Fruit fly (Drosophila melanogaster) whole organism, embryonic: ENCODE measurements around the gene Ada1-1.
A peak's percentile ranks its signal among the peaks of the same experiment; 100 is the strongest.

Source experiments
- ATbp ChIP-seq: fragments of 200-800 bp; sonication (Bioruptor generic); optimal IDR thresholded peaks from 2 replicates; lab custom pipeline; 2017; ENCODE audit warnings: missing biosample characterization, mild to moderate bottlenecking, missing genetic modification characterization, missing genetic modification reagents
- Asciz ChIP-seq: fragments of 200-800 bp; sonication (Bioruptor generic); optimal IDR thresholded peaks from 2 replicates; lab custom pipeline; 2017; ENCODE audit warnings: missing biosample characterization, mild to moderate bottlenecking, missing genetic modification characterization, missing genetic modification reagents
- CG10321 ChIP-seq: fragments of 200-800 bp; sonication (Bioruptor generic); IDR thresholded peaks from 2 replicates; pipeline ENCODE4 v1.3.6; 2022; ENCODE audit warnings: missing biosample characterization, missing genetic modification characterization
- CG10565 ChIP-seq: fragments of 200-800 bp; sonication (Bioruptor generic); optimal IDR thresholded peaks from 3 replicates; lab custom pipeline; 2016; ENCODE audit warnings: missing biosample characterization, mild to moderate bottlenecking, missing genetic modification characterization
- CG10654 ChIP-seq: fragments of 200-800 bp; sonication (Bioruptor generic); optimal IDR thresholded peaks from 2 replicates; lab custom pipeline; 2016; ENCODE audit warnings: missing biosample characterization, missing genetic modification characterization
- CG11560 ChIP-seq: fragments of 200-800 bp; sonication (Bioruptor generic); IDR thresholded peaks from 3 replicates; pipeline ENCODE4 v1.3.6; 2022; ENCODE audit warnings: missing biosample characterization, missing genetic modification characterization
- CG12236 ChIP-seq: fragments of 200-800 bp; sonication (Bioruptor generic); optimal IDR thresholded peaks from 2 replicates; lab custom pipeline; 2016; ENCODE audit warnings: missing biosample characterization, missing genetic modification characterization
- CG12299 ChIP-seq: fragments of 200-800 bp; sonication (Bioruptor generic); optimal IDR thresholded peaks from 2 replicates; lab custom pipeline; 2018; ENCODE audit warnings: missing biosample characterization, mild to moderate bottlenecking, missing genetic modification characterization
- CG12769 ChIP-seq: fragments of 200-800 bp; sonication (Bioruptor generic); optimal IDR thresholded peaks from 2 replicates; lab custom pipeline; 2019; ENCODE audit warnings: missing biosample characterization, mild to moderate bottlenecking, missing genetic modification characterization, moderate library complexity
- CG15011 ChIP-seq: fragments of 200-800 bp; sonication (Bioruptor generic); optimal IDR thresholded peaks from 3 replicates; lab custom pipeline; 2018; ENCODE audit warnings: missing biosample characterization, mild to moderate bottlenecking, missing genetic modification characterization
- CG16813 ChIP-seq: fragments of 200-800 bp; sonication (Bioruptor generic); IDR thresholded peaks from 3 replicates; pipeline ENCODE4 v1.3.6; 2022; ENCODE audit warnings: missing biosample characterization, missing genetic modification characterization; ENCODE audit not compliant: partially characterized antibody
- CG2678 ChIP-seq: fragments of 200-800 bp; sonication (Bioruptor generic); optimal IDR thresholded peaks from 3 replicates; lab custom pipeline; 2019; ENCODE audit warnings: missing biosample characterization, mild to moderate bottlenecking, missing genetic modification characterization, moderate library complexity
- CG3726 ChIP-seq: fragments of 200-800 bp; sonication (Bioruptor generic); IDR thresholded peaks from 3 replicates; pipeline ENCODE4, ENCODE4 v1.3.6; 2022; ENCODE audit warnings: missing biosample characterization, missing genetic modification characterization
- CG4730 ChIP-seq: fragments of 200-800 bp; sonication (Bioruptor generic); IDR thresholded peaks from 2 replicates; pipeline ENCODE4 v1.3.6; 2022; ENCODE audit warnings: missing biosample characterization, missing genetic modification characterization
- CG6254 ChIP-seq: fragments of 200-800 bp; sonication (Bioruptor generic); optimal IDR thresholded peaks from 3 replicates; lab custom pipeline; 2017; ENCODE audit warnings: mild to moderate bottlenecking, missing biosample characterization, missing genetic modification reagents, missing genetic modification characterization
- CG7556 ChIP-seq: fragments of 200-800 bp; sonication (Bioruptor generic); optimal IDR thresholded peaks from 2 replicates; lab custom pipeline; 2017; ENCODE audit warnings: missing biosample characterization, mild to moderate bottlenecking, missing genetic modification characterization
- CG8478 ChIP-seq: fragments of >200 bp; optimal IDR thresholded peaks from 2 replicates; lab custom pipeline; 2018
- Camta ChIP-seq: fragments of 200-800 bp; sonication (Bioruptor generic); optimal IDR thresholded peaks from 2 replicates; lab custom pipeline; 2016; ENCODE audit warnings: missing biosample characterization, missing genetic modification characterization
- Drgx ChIP-seq: fragments of 200-800 bp; sonication (Bioruptor generic); IDR thresholded peaks from 2 replicates; pipeline ENCODE4 v1.3.6; 2022; ENCODE audit warnings: missing biosample characterization, missing genetic modification characterization
- E2f1 ChIP-seq: fragments of 200-800 bp; sonication (Bioruptor generic); IDR thresholded peaks from 2 replicates; pipeline ENCODE4 v1.3.6; 2022; ENCODE audit warnings: missing biosample characterization, missing genetic modification characterization
- E2f2 ChIP-seq: fragments of 200-800 bp; sonication (Bioruptor generic); IDR thresholded peaks from 2 replicates; pipeline ENCODE4 v1.3.6; 2022; ENCODE audit warnings: missing biosample characterization, missing genetic modification characterization
- Fer1 ChIP-seq: fragments of 200-800 bp; sonication (Bioruptor generic); optimal IDR thresholded peaks from 2 replicates; lab custom pipeline; 2017; ENCODE audit warnings: missing biosample characterization, mild to moderate bottlenecking, missing genetic modification characterization
- H2.0 ChIP-seq: fragments of 200-800 bp; sonication (Bioruptor generic); IDR thresholded peaks from 2 replicates; pipeline ENCODE4 v1.3.6; 2022; ENCODE audit warnings: missing biosample characterization, missing genetic modification characterization
- Hey ChIP-seq: fragments of 200-800 bp; sonication (Bioruptor generic); optimal IDR thresholded peaks from 3 replicates; lab custom pipeline; 2018; ENCODE audit warnings: missing biosample characterization, mild to moderate bottlenecking, missing genetic modification characterization
- Hmx ChIP-seq: fragments of 200-800 bp; sonication (Bioruptor generic); optimal IDR thresholded peaks from 2 replicates; lab custom pipeline; 2016; ENCODE audit warnings: missing biosample characterization, missing genetic modification characterization
- Hr39 ChIP-seq: fragments of >200 bp; optimal IDR thresholded peaks from 2 replicates; lab custom pipeline; 2017
- Sry-δ ChIP-seq: fragments of 200-800 bp; sonication (Bioruptor generic); optimal IDR thresholded peaks from 2 replicates; lab custom pipeline; 2016; ENCODE audit warnings: missing biosample characterization, missing genetic modification characterization
- Tbp ChIP-seq: fragments of >200 bp; optimal IDR thresholded peaks from 2 replicates; lab custom pipeline; 2018; ENCODE audit warnings: missing biosample characterization, missing genetic modification characterization
- abd-A ChIP-seq: fragments of 200-800 bp; sonication (Bioruptor generic); optimal IDR thresholded peaks from 3 replicates; lab custom pipeline; 2019; ENCODE audit warnings: missing biosample characterization, mild to moderate bottlenecking, missing genetic modification characterization, moderate library complexity
- ap ChIP-seq: fragments of 200-800 bp; sonication (Bioruptor generic); IDR thresholded peaks from 2 replicates; pipeline ENCODE4 v1.3.6; 2022; ENCODE audit warnings: missing biosample characterization, missing genetic modification characterization
- ara ChIP-seq: fragments of 200-800 bp; sonication (Bioruptor generic); IDR thresholded peaks from 2 replicates; pipeline ENCODE4 v1.3.6; 2022; ENCODE audit warnings: missing biosample characterization, missing genetic modification characterization
- ash1 ChIP-seq: fragments of 200-800 bp; sonication (Bioruptor generic); optimal IDR thresholded peaks from 2 replicates; lab custom pipeline; 2018; ENCODE audit warnings: missing biosample characterization, mild to moderate bottlenecking, missing genetic modification characterization
- az2 ChIP-seq: fragments of 200-800 bp; sonication (Bioruptor generic); optimal IDR thresholded peaks from 3 replicates; lab custom pipeline; 2016; ENCODE audit warnings: missing biosample characterization, missing genetic modification characterization
- bigmax ChIP-seq: fragments of 200-800 bp; sonication (Bioruptor generic); optimal IDR thresholded peaks from 2 replicates; lab custom pipeline; 2018; ENCODE audit warnings: missing biosample characterization, mild to moderate bottlenecking, missing genetic modification characterization
- bowl ChIP-seq: fragments of 200-800 bp; sonication (Bioruptor generic); IDR thresholded peaks from 2 replicates; pipeline ENCODE4 v1.3.6; 2022; ENCODE audit warnings: missing biosample characterization, missing genetic modification characterization
- disco-r ChIP-seq: fragments of 200-800 bp; sonication (Bioruptor generic); optimal IDR thresholded peaks from 2 replicates; lab custom pipeline; 2016; ENCODE audit warnings: missing biosample characterization, missing genetic modification characterization
- dmrt99B ChIP-seq: fragments of 200-800 bp; sonication (Bioruptor generic); optimal IDR thresholded peaks from 2 replicates; lab custom pipeline; 2018; ENCODE audit warnings: missing biosample characterization, mild to moderate bottlenecking, missing genetic modification characterization, moderate library complexity
- esg ChIP-seq: fragments of 200-800 bp; sonication (Bioruptor generic); conservative IDR thresholded peaks from 2 replicates; pipeline ENCODE4 v1.3.6; 2022; ENCODE audit warnings: missing biosample characterization, missing genetic modification characterization
- ewg ChIP-seq: fragments of 200-800 bp; sonication (Bioruptor generic); optimal IDR thresholded peaks from 3 replicates; lab custom pipeline; 2017; ENCODE audit warnings: mild to moderate bottlenecking, missing biosample characterization, missing genetic modification reagents, missing genetic modification characterization
- gcm2 ChIP-seq: fragments of 200-800 bp; sonication (Bioruptor generic); optimal IDR thresholded peaks from 2 replicates; lab custom pipeline; 2016; ENCODE audit warnings: missing biosample characterization, missing genetic modification characterization
- jigr1 ChIP-seq: fragments of 200-800 bp; sonication (Bioruptor generic); IDR thresholded peaks from 3 replicates; pipeline ENCODE4 v1.3.6; 2022; ENCODE audit warnings: missing biosample characterization, missing genetic modification characterization
- kah ChIP-seq: fragments of 200-800 bp; sonication (Bioruptor generic); optimal IDR thresholded peaks from 2 replicates; lab custom pipeline; 2018; ENCODE audit warnings: missing biosample characterization, mild to moderate bottlenecking, missing genetic modification characterization
- lab ChIP-seq: fragments of 200-800 bp; sonication (Bioruptor generic); optimal IDR thresholded peaks from 3 replicates; lab custom pipeline; 2017; ENCODE audit warnings: missing biosample characterization, missing genetic modification characterization, mild to moderate bottlenecking, moderate library complexity, missing genetic modification reagents
- nerfin-1 ChIP-seq: fragments of 200-800 bp; sonication (Bioruptor generic); optimal IDR thresholded peaks from 3 replicates; lab custom pipeline; 2019; ENCODE audit warnings: missing biosample characterization, mild to moderate bottlenecking, missing genetic modification characterization, moderate library complexity
- nerfin-2 ChIP-seq: fragments of 200-800 bp; sonication (Bioruptor generic); IDR thresholded peaks from 2 replicates; pipeline ENCODE4 v1.3.6; 2022; ENCODE audit warnings: missing biosample characterization, missing genetic modification characterization; ENCODE audit not compliant: partially characterized antibody
- otp ChIP-seq: fragments of 200-800 bp; sonication (Bioruptor generic); IDR thresholded peaks from 3 replicates; pipeline ENCODE4, ENCODE4 v1.3.6; 2022; ENCODE audit warnings: missing biosample characterization, missing genetic modification characterization
- peb ChIP-seq: fragments of 200-800 bp; sonication (Bioruptor generic); IDR thresholded peaks from 2 replicates; pipeline ENCODE4 v1.3.6; 2022; ENCODE audit warnings: missing biosample characterization, missing genetic modification characterization
- sim ChIP-seq: fragments of 200-800 bp; sonication (Bioruptor generic); IDR thresholded peaks from 2 replicates; pipeline ENCODE4 v1.3.6; 2022; ENCODE audit warnings: missing biosample characterization, missing genetic modification characterization
- sima ChIP-seq: fragments of 200-800 bp; sonication (Bioruptor generic); optimal IDR thresholded peaks from 2 replicates; lab custom pipeline; 2016; ENCODE audit warnings: missing biosample characterization, missing genetic modification characterization
- ssp ChIP-seq: fragments of 200-800 bp; sonication (Bioruptor generic); IDR thresholded peaks from 2 replicates; pipeline ENCODE4 v1.3.6; 2022; ENCODE audit warnings: missing biosample characterization, missing genetic modification characterization
- tio ChIP-seq: fragments of 200-800 bp; sonication (Bioruptor generic); optimal IDR thresholded peaks from 2 replicates; lab custom pipeline; 2017; ENCODE audit warnings: missing biosample characterization, missing genetic modification characterization, inconsistent platforms
- usp ChIP-seq: fragments of >200 bp; optimal IDR thresholded peaks from 2 replicates; lab custom pipeline; 2017; ENCODE audit warnings: missing biosample characterization, missing genetic modification characterization
- wor ChIP-seq: fragments of 200-800 bp; sonication (Bioruptor generic); IDR thresholded peaks from 2 replicates; pipeline ENCODE4 v1.3.6; 2022; ENCODE audit warnings: missing biosample characterization, missing genetic modification characterization
- zen ChIP-seq: fragments of 200-800 bp; sonication (Bioruptor generic); optimal IDR thresholded peaks from 3 replicates; lab custom pipeline; 2018; ENCODE audit warnings: missing biosample characterization, mild to moderate bottlenecking, missing genetic modification characterization, moderate library complexity

Gene Ada1-1

DNA sequence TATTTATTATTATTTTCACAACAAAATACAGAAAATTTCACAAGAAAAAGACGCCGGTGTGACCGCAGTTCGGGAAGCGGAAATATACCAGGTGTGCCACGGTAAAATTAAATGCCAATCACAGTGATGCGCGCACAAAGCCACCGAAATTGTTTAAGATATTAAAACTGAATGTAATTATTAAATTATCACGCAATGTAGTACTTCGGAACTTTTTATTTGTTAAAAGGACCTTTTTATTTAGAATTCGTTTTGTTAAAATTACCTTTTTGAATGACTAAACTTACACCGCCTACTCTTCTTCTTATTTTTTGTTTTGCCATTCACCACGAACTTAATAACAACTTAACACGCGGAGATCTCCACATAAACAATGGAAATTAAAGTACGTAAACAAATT is 8.7 kb upstream of the Ada1-1 start, which contains the start of the genes CG6686 and CG34163 (continued):
- TF ChIP-seq bigmax (GFP tag; lab: Kevin White, UChicago) (no peak), Hr39 (lab: Kevin White, UChicago) (no peak), CG2678 (no peak), jigr1 (GFP tag; lab: Robert Waterston, UW) (no peak), Camta (GFP tag; lab: Kevin White, UChicago) (peak; percentile 51), ap (GFP tag; lab: Robert Waterston, UW) (no peak), dmrt99B (tag; lab: Kevin White, UChicago) (no peak), ewg (GFP tag; lab: Kevin White, UChicago) (no peak), kah (GFP tag; lab: Kevin White, UChicago) (no peak), ash1 (GFP tag; lab: Kevin White, UChicago) (no peak), wor (no peak), nerfin-1 (tag; lab: Kevin White, UChicago) (peak; percentile 27), sim (GFP tag; lab: Robert Waterston, UW) (no peak), sima (GFP tag; lab: Kevin White, UChicago) (no peak), bowl (GFP tag; lab: Robert Waterston, UW) (no peak), CG10654 (GFP tag; lab: Kevin White, UChicago) (no peak), H2.0 (GFP tag; lab: Robert Waterston, UW) (no peak), CG4730 (GFP tag; lab: Robert Waterston, UW) (no peak), Hmx (GFP tag; lab: Kevin White, UChicago) (peak; percentile 29), esg (GFP tag; lab: Robert Waterston, UW) (no peak), CG10565 (no peak), ara (GFP tag; lab: Robert Waterston, UW) (peak; percentile 34; the same call in 1 of the 2 replicates), Sry-δ (GFP tag; lab: Kevin White, UChicago) (peak; percentile 43), CG12299 (peak; percentile 47), CG10321 (GFP tag; lab: Robert Waterston, UW) (no peak), CG15011 (GFP tag; lab: Kevin White, UChicago) (no peak), CG12769 (tag; lab: Kevin White, UChicago) (no peak), az2 (GFP tag; lab: Kevin White, UChicago) (peak; percentile 58), peb (no peak), otp (no peak), Tbp (peak; percentile 36), E2f2 (GFP tag; lab: Robert Waterston, UW) (peak; percentile 64), zen (tag; lab: Kevin White, UChicago) (peak; percentile 44), disco-r (GFP tag; lab: Kevin White, UChicago) (no peak), CG3726 (GFP tag; lab: Robert Waterston, UW) (no peak), gcm2 (GFP tag; lab: Kevin White, UChicago) (no peak), ssp (no peak), CG11560 (tag; lab: Robert Waterston, UW) (no peak), CG8478 (lab: Kevin White, UChicago) (no peak), nerfin-2 (GFP tag; lab: Robert Waterston, UW) (no peak), Fer1 (GFP tag; lab: Kevin White, UChicago) (no peak), tio (GFP tag; lab: Kevin White, UChicago) (no peak), abd-A (tag; lab: Kevin White, UChicago) (no peak), CG12236 (no peak), CG6254 (GFP tag; lab: Kevin White, UChicago) (peak; percentile 19), CG7556 (GFP tag; lab: Kevin White, UChicago) (no peak), lab (GFP tag; lab: Kevin White, UChicago) (no peak), Hey (tag; lab: Kevin White, UChicago) (no peak), Drgx (no peak), ATbp (no peak), Asciz (GFP tag; lab: Kevin White, UChicago) (no peak), E2f1 (GFP tag; lab: Robert Waterston, UW) (no peak), usp (GFP tag; lab: Kevin White, UChicago) (no peak), CG16813 (GFP tag; lab: Robert Waterston, UW) (no peak)
